Fruit fly (Drosophila melanogaster) whole organism, embryonic: Measurements from ENCODE around the gene POLDIP2.

Experiments used
- CG11456 ChIP-seq: fragments of 200-800 bp; sonication (Bioruptor generic); IDR thresholded peaks from 3 replicates; pipeline ENCODE4 v1.3.6; 2022; ENCODE audit warnings: missing biosample characterization, missing genetic modification characterization
- CG11695 ChIP-seq: fragments of 200-800 bp; sonication (Bioruptor generic); IDR thresholded peaks from 3 replicates; pipeline ENCODE4 v1.3.6; 2022; ENCODE audit warnings: missing biosample characterization, missing genetic modification characterization
- CG13775 ChIP-seq: fragments of 200-800 bp; sonication (Bioruptor generic); optimal IDR thresholded peaks from 3 replicates; lab custom pipeline; 2017; ENCODE audit warnings: missing biosample characterization, mild to moderate bottlenecking, missing genetic modification characterization
- CG13894 ChIP-seq: fragments of 200-800 bp; sonication (Bioruptor generic); optimal IDR thresholded peaks from 3 replicates; lab custom pipeline; 2018; ENCODE audit warnings: missing biosample characterization, mild to moderate bottlenecking, missing genetic modification characterization, moderate library complexity
- CG14667 ChIP-seq: fragments of 200-800 bp; sonication (Bioruptor generic); IDR thresholded peaks from 2 replicates; pipeline ENCODE4 v1.3.6; 2022; ENCODE audit warnings: missing biosample characterization, missing genetic modification characterization
- CG15073 ChIP-seq: fragments of 200-800 bp; sonication (Bioruptor generic); optimal IDR thresholded peaks from 2 replicates; lab custom pipeline; 2016; ENCODE audit warnings: missing biosample characterization, missing genetic modification characterization
- CG16813 ChIP-seq: fragments of 200-800 bp; sonication (Bioruptor generic); IDR thresholded peaks from 3 replicates; pipeline ENCODE4 v1.3.6; 2022; ENCODE audit warnings: missing biosample characterization, missing genetic modification characterization; ENCODE audit not compliant: partially characterized antibody
- CG18476 ChIP-seq: fragments of 200-800 bp; sonication (Bioruptor generic); optimal IDR thresholded peaks from 2 replicates; lab custom pipeline; 2016; ENCODE audit warnings: missing biosample characterization, mild to moderate bottlenecking, missing genetic modification characterization
- CG18764 ChIP-seq: fragments of 200-800 bp; sonication (Bioruptor generic); optimal IDR thresholded peaks from 3 replicates; lab custom pipeline; 2016; ENCODE audit warnings: missing biosample characterization, missing genetic modification characterization
- CG2116 ChIP-seq: fragments of 200-800 bp; sonication (Bioruptor generic); optimal IDR thresholded peaks from 3 replicates; lab custom pipeline; 2018; ENCODE audit warnings: missing biosample characterization, mild to moderate bottlenecking, missing genetic modification characterization
- CG2678 ChIP-seq: fragments of 200-800 bp; sonication (Bioruptor generic); optimal IDR thresholded peaks from 3 replicates; lab custom pipeline; 2019; ENCODE audit warnings: missing biosample characterization, mild to moderate bottlenecking, missing genetic modification characterization, moderate library complexity
- CG31441 ChIP-seq: fragments of 200-800 bp; sonication (Bioruptor generic); IDR thresholded peaks from 2 replicates; pipeline ENCODE4 v1.3.6; 2022; ENCODE audit warnings: missing biosample characterization, missing genetic modification characterization
- CG34376 ChIP-seq: fragments of 200-800 bp; sonication (Bioruptor generic); optimal IDR thresholded peaks from 2 replicates; lab custom pipeline; 2018; ENCODE audit warnings: missing biosample characterization, mild to moderate bottlenecking, missing genetic modification characterization
- CG3847 ChIP-seq: fragments of 200-800 bp; sonication (Bioruptor generic); IDR thresholded peaks from 2 replicates; pipeline ENCODE4 v1.3.6; 2022; ENCODE audit warnings: missing biosample characterization, missing genetic modification characterization
- CG4360 ChIP-seq: fragments of 200-800 bp; sonication (Bioruptor generic); IDR thresholded peaks from 2 replicates; pipeline ENCODE4 v1.3.6; 2022; ENCODE audit warnings: missing biosample characterization, missing genetic modification characterization
- CG4617 ChIP-seq: fragments of 200-800 bp; sonication (Bioruptor generic); optimal IDR thresholded peaks from 3 replicates; lab custom pipeline; 2016; ENCODE audit warnings: missing biosample characterization, missing genetic modification characterization, borderline replicate concordance
- CG6813 ChIP-seq: fragments of 200-800 bp; sonication (Bioruptor generic); optimal IDR thresholded peaks from 2 replicates; lab custom pipeline; 2017; ENCODE audit warnings: missing biosample characterization, missing genetic modification characterization, mild to moderate bottlenecking, moderate library complexity, missing genetic modification reagents
- CG7839 ChIP-seq: fragments of 200-800 bp; sonication (Bioruptor generic); optimal IDR thresholded peaks from 3 replicates; lab custom pipeline; 2018; ENCODE audit warnings: missing biosample characterization, mild to moderate bottlenecking, missing genetic modification characterization, moderate library complexity
- CG9727 ChIP-seq: fragments of 200-800 bp; sonication (Bioruptor generic); optimal IDR thresholded peaks from 3 replicates; lab custom pipeline; 2017; ENCODE audit warnings: missing biosample characterization, mild to moderate bottlenecking, missing genetic modification characterization
- CG9932 ChIP-seq: fragments of 200-800 bp; sonication (Bioruptor generic); IDR thresholded peaks from 2 replicates; pipeline ENCODE4 v1.3.6; 2022; ENCODE audit warnings: missing biosample characterization, missing genetic modification characterization
- D19A ChIP-seq: fragments of 200-800 bp; optimal IDR thresholded peaks from 3 replicates; lab custom pipeline; 2019; ENCODE audit warnings: missing biosample characterization, mild to moderate bottlenecking, missing genetic modification characterization, moderate library complexity
- Dbx ChIP-seq: fragments of 200-800 bp; sonication (Bioruptor generic); IDR thresholded peaks from 3 replicates; pipeline ENCODE4 v1.3.6; 2022; ENCODE audit warnings: missing biosample characterization, missing genetic modification characterization
- Dek ChIP-seq: fragments of 200-800 bp; sonication (Bioruptor generic); optimal IDR thresholded peaks from 3 replicates; lab custom pipeline; 2019; ENCODE audit warnings: missing biosample characterization, mild to moderate bottlenecking, missing genetic modification characterization, moderate library complexity
- Dll ChIP-seq: fragments of 200-800 bp; sonication (Bioruptor generic); IDR thresholded peaks from 4 replicates; pipeline ENCODE4 v1.3.6; 2022; ENCODE audit warnings: missing biosample characterization, missing genetic modification characterization; ENCODE audit not compliant: partially characterized antibody
- Ets97D ChIP-seq: fragments of 200-800 bp; sonication (Bioruptor generic); optimal IDR thresholded peaks from 3 replicates; lab custom pipeline; 2016; ENCODE audit warnings: missing biosample characterization, missing genetic modification characterization
- HLH4C ChIP-seq: fragments of 200-800 bp; sonication (Bioruptor generic); IDR thresholded peaks from 3 replicates; pipeline ENCODE4 v1.3.6; 2022; ENCODE audit warnings: missing biosample characterization, missing genetic modification characterization; ENCODE audit not compliant: partially characterized antibody
- HLHmδ ChIP-seq: fragments of 200-800 bp; sonication (Bioruptor generic); optimal IDR thresholded peaks from 2 replicates; lab custom pipeline; 2018; ENCODE audit warnings: missing biosample characterization, mild to moderate bottlenecking, missing genetic modification characterization, moderate library complexity
- Hey ChIP-seq: fragments of 200-800 bp; sonication (Bioruptor generic); optimal IDR thresholded peaks from 3 replicates; lab custom pipeline; 2018; ENCODE audit warnings: missing biosample characterization, mild to moderate bottlenecking, missing genetic modification characterization
- MESR4 ChIP-seq: fragments of 200-800 bp; sonication (Bioruptor generic); optimal IDR thresholded peaks from 2 replicates; lab custom pipeline; 2018; ENCODE audit warnings: missing biosample characterization, mild to moderate bottlenecking, missing genetic modification characterization, moderate library complexity
- NfI ChIP-seq: fragments of 200-800 bp; sonication (Bioruptor generic); optimal IDR thresholded peaks from 3 replicates; lab custom pipeline; 2018; ENCODE audit warnings: missing biosample characterization, mild to moderate bottlenecking, missing genetic modification characterization, moderate library complexity
- Optix ChIP-seq: fragments of 200-800 bp; sonication (Bioruptor generic); IDR thresholded peaks from 3 replicates; pipeline ENCODE4 v1.3.6; 2022; ENCODE audit warnings: missing biosample characterization, missing genetic modification characterization
- bsh ChIP-seq, 2 experiments: fragments of 200-800 bp; sonication (Bioruptor generic); optimal IDR thresholded peaks; 2 replicates each; lab custom pipeline; 2017 to 2018; ENCODE audit warnings: mild to moderate bottlenecking in 2 of 2, missing biosample characterization in 2 of 2, missing genetic modification characterization in 2 of 2, moderate library complexity in 1 of 2
- chif ChIP-seq, 2 experiments: fragments of 200-800 bp; sonication (Bioruptor generic); optimal IDR thresholded peaks; 3 replicates each; lab custom pipeline; 2016; ENCODE audit warnings: missing biosample characterization in 2 of 2, missing genetic modification characterization in 2 of 2
- fd3F ChIP-seq: fragments of 200-800 bp; sonication (Bioruptor generic); optimal IDR thresholded peaks from 2 replicates; lab custom pipeline; 2018; ENCODE audit warnings: missing biosample characterization, mild to moderate bottlenecking, missing genetic modification characterization, moderate library complexity
- ftz-f1 ChIP-seq: fragments of 200-800 bp; sonication (Bioruptor generic); optimal IDR thresholded peaks from 2 replicates; lab custom pipeline; 2016; ENCODE audit warnings: missing biosample characterization, missing genetic modification characterization
- fu2 ChIP-seq: fragments of 200-800 bp; sonication (Bioruptor generic); optimal IDR thresholded peaks from 2 replicates; lab custom pipeline; 2016; ENCODE audit warnings: missing biosample characterization, missing genetic modification characterization
- gem ChIP-seq: fragments of 200-800 bp; sonication (Bioruptor generic); optimal IDR thresholded peaks from 2 replicates; lab custom pipeline; 2019; ENCODE audit warnings: missing biosample characterization, mild to moderate bottlenecking, missing genetic modification characterization, moderate library complexity
- hth ChIP-seq: fragments of >200 bp; optimal IDR thresholded peaks from 2 replicates; lab custom pipeline; 2017; ENCODE audit warnings: inconsistent platforms
- inv ChIP-seq: fragments of 200-800 bp; sonication (Bioruptor generic); IDR thresholded peaks from 2 replicates; pipeline ENCODE4 v1.3.6; 2022; ENCODE audit warnings: missing biosample characterization, missing genetic modification characterization; ENCODE audit not compliant: partially characterized antibody
- lilli ChIP-seq: fragments of 200-800 bp; sonication (Bioruptor generic); optimal IDR thresholded peaks from 3 replicates; lab custom pipeline; 2016; ENCODE audit warnings: missing biosample characterization, missing genetic modification characterization
- phol ChIP-seq: fragments of 200-800 bp; sonication (Bioruptor generic); optimal IDR thresholded peaks from 3 replicates; lab custom pipeline; 2018; ENCODE audit warnings: missing biosample characterization, mild to moderate bottlenecking, missing genetic modification characterization, moderate library complexity
- pnt ChIP-seq: fragments of 200-800 bp; sonication (Bioruptor generic); optimal IDR thresholded peaks from 3 replicates; lab custom pipeline; 2016; ENCODE audit warnings: missing biosample characterization, missing genetic modification characterization
- psq ChIP-seq: fragments of 200-800 bp; sonication (Bioruptor generic); optimal IDR thresholded peaks from 2 replicates; lab custom pipeline; 2017; ENCODE audit warnings: missing biosample characterization, missing genetic modification characterization
- pum ChIP-seq: fragments of 200-800 bp; sonication (Bioruptor generic); optimal IDR thresholded peaks from 2 replicates; lab custom pipeline; 2016; ENCODE audit warnings: missing biosample characterization, missing genetic modification characterization
- shn ChIP-seq: fragments of 200-800 bp; sonication (Bioruptor generic); optimal IDR thresholded peaks from 3 replicates; lab custom pipeline; 2016; ENCODE audit warnings: missing biosample characterization, missing genetic modification characterization
- sob ChIP-seq: fragments of 200-800 bp; sonication (Bioruptor generic); IDR thresholded peaks from 2 replicates; pipeline ENCODE4 v1.3.6; 2022; ENCODE audit warnings: missing biosample characterization, missing genetic modification characterization
- tap ChIP-seq: fragments of 200-800 bp; optimal IDR thresholded peaks from 3 replicates; lab custom pipeline; 2019; ENCODE audit warnings: missing biosample characterization, mild to moderate bottlenecking, missing genetic modification characterization, moderate library complexity
- tio ChIP-seq: fragments of 200-800 bp; sonication (Bioruptor generic); optimal IDR thresholded peaks from 2 replicates; lab custom pipeline; 2017; ENCODE audit warnings: missing biosample characterization, missing genetic modification characterization, inconsistent platforms
- tll ChIP-seq, 2 experiments: fragments of 200-800 bp in 1 of 2; fragments of >200 bp in 1 of 2; sonication (Bioruptor generic) in 1 of 2; optimal IDR thresholded peaks; 2 replicates each; lab custom pipeline; 2017 to 2019; ENCODE audit warnings: missing biosample characterization in 2 of 2, missing genetic modification characterization in 2 of 2, mild to moderate bottlenecking in 1 of 2, moderate library complexity in 1 of 2

Gene POLDIP2

DNA sequence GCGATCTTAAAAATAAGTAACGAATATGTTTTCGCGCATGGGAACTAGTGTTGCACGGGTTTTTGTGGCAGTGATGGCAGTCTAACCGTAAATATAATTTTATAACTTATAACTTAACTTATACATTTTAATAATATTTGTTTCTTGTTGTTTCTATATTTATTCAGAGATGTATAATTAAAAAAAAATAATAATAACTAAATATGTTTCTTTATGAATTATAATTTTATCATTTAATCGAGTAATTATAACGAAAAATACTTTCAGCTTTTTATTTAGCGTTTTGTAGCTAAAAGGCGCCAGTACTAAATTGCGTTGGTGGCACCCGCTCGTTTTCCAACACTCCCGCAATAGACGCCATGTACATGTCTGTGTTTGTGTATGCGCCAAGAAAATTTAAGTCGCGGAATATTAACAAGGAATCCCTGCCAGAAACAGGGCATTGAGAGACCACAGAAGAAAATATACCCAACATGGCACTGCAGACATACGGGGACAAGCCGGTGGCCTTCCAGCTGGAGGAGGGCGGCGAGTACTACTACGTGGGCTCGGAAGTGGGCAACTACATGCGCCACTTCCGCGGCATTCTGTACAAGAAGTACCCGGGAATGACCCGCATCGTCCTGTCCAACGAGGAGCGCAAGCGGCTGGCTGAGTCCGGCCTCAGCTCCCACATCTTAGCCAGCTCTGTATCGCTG, 3.2 kb downstream of the POLDIP2 start, which contains the start of the genes mRpL44 and Snr1 (continued):
- TF ChIP-seq lilli (GFP tag; lab: Kevin White, UChicago), result peak; percentile 24
- TF ChIP-seq CG15073 (GFP tag; lab: Kevin White, UChicago), result no peak
- TF ChIP-seq pnt (GFP tag; lab: Kevin White, UChicago), result no peak
- no peak for TF ChIP-seq hth
- no peak for TF ChIP-seq fu2 (GFP tag; lab: Kevin White, UChicago)
- peak; percentile 52 for TF ChIP-seq CG13775 (GFP tag; lab: Kevin White, UChicago)
- TF ChIP-seq CG31441 (GFP tag; lab: Robert Waterston, UW), result no peak; the same call in 1 of the 2 replicates
- TF ChIP-seq pum (GFP tag; lab: Kevin White, UChicago), result no peak
- TF ChIP-seq CG34376 (GFP tag; lab: Kevin White, UChicago), result peak; percentile 42
- no peak for TF ChIP-seq CG6813 (GFP tag; lab: Kevin White, UChicago)
- no peak for TF ChIP-seq psq
- TF ChIP-seq CG11695 (GFP tag; lab: Robert Waterston, UW), result no peak
- peak; percentile 63 for TF ChIP-seq CG9932 (GFP tag; lab: Robert Waterston, UW)
- peak; percentile 58 for TF ChIP-seq Dek (tag; lab: Kevin White, UChicago)
- peak; percentile 60 for TF ChIP-seq NfI (GFP tag; lab: Kevin White, UChicago)
- TF ChIP-seq MESR4, result peak; percentile 84
- no peak for TF ChIP-seq CG16813 (GFP tag; lab: Robert Waterston, UW)
- TF ChIP-seq CG13894, result no peak
- TF ChIP-seq Ets97D, result no peak
- TF ChIP-seq tap, result no peak
- TF ChIP-seq Optix, result no peak
- TF ChIP-seq CG2678, result no peak
- peak; percentile 70 for TF ChIP-seq CG3847 (GFP tag; lab: Robert Waterston, UW)
- peak; percentile 5 to 16 for TF ChIP-seq bsh (GFP tag; optimal IDR thresholded peaks at IDR 0.05; lab: Kevin White, UChicago)
- TF ChIP-seq CG7839 (tag; lab: Kevin White, UChicago), result peak; percentile 69
- no peak for TF ChIP-seq CG18476 (GFP tag; lab: Kevin White, UChicago)
- peak; percentile 56 for TF ChIP-seq CG2116 (GFP tag; lab: Kevin White, UChicago)
- no peak for TF ChIP-seq chif (GFP tag; optimal IDR thresholded peaks at IDR 0.05; lab: Kevin White, UChicago)
- TF ChIP-seq CG18764, result no peak
- TF ChIP-seq tll (GFP tag; optimal IDR thresholded peaks at IDR 0.05; lab: Kevin White, UChicago), result no peak
- TF ChIP-seq tio (GFP tag; lab: Kevin White, UChicago), result no peak
- peak; percentile 27 for TF ChIP-seq fd3F (GFP tag; lab: Kevin White, UChicago)
- TF ChIP-seq HLH4C (GFP tag; lab: Robert Waterston, UW), result no peak
- TF ChIP-seq CG14667, result no peak
- no peak for TF ChIP-seq gem
- peak; percentile 11 for TF ChIP-seq CG4617 (GFP tag; lab: Kevin White, UChicago)
- peak; percentile 46; the same call in 1 of the 4 replicates for TF ChIP-seq Dll
- no peak for TF ChIP-seq CG11456 (GFP tag; lab: Robert Waterston, UW)
- no peak for TF ChIP-seq HLHmδ (GFP tag; lab: Kevin White, UChicago)
- 0 out of 2 replicates have a peak, but pooled peaks have one; percentile 8 for TF ChIP-seq inv (GFP tag; lab: Robert Waterston, UW)
- TF ChIP-seq Dbx, result peak; percentile 50; the same call in 1 of the 3 replicates
- no peak for TF ChIP-seq CG4360
- TF ChIP-seq CG9727 (GFP tag; lab: Kevin White, UChicago), result peak; percentile 45
- peak; percentile 46; the same call in 1 of the 2 replicates for TF ChIP-seq sob (GFP tag; lab: Robert Waterston, UW)
- TF ChIP-seq phol (tag; lab: Kevin White, UChicago), result peak; percentile 89
- TF ChIP-seq shn, result no peak
- TF ChIP-seq D19A, result no peak
- TF ChIP-seq ftz-f1 (GFP tag; lab: Kevin White, UChicago), result no peak
- no peak for TF ChIP-seq Hey (tag; lab: Kevin White, UChicago)
